Worm (Caenorhabditis elegans): Measurements from ENCODE around the gene nipa-1.

ce11 chrIII:3112001-3112400 is 14.9 kb downstream of the nipa-1 start:
- TF ChIP-seq cog-1 (tag; optimal IDR thresholded peaks at IDR 0.05) (no peak), med-1 (GFP tag; optimal IDR thresholded peaks at IDR 0.05; ENCODE audit: insufficient read depth) (no peak), T22C8.4 (GFP tag; IDR thresholded peaks at IDR 0.05) (no peak), ztf-23 (GFP tag; IDR thresholded peaks at IDR 0.05) (no peak), ztf-29 (GFP tag; IDR thresholded peaks at IDR 0.05) (no peak)

Data from whole organism, midembryonic.